Fruit fly (Drosophila melanogaster) whole organism, prepupa: ENCODE data around the gene ATPsynbetaL.

Source experiments
- Blimp-1 ChIP-seq: fragments of 200-800 bp; sonication (Bioruptor generic); optimal IDR thresholded peaks from 3 replicates; lab custom pipeline; 2017; ENCODE audit warnings: missing biosample characterization, missing genetic modification characterization, mild to moderate bottlenecking, moderate library complexity, missing genetic modification reagents
- CG10631 ChIP-seq: fragments of 200-800 bp; sonication (Bioruptor generic); optimal IDR thresholded peaks from 2 replicates; lab custom pipeline; 2016; ENCODE audit warnings: missing biosample characterization, missing genetic modification characterization
- CG11294 ChIP-seq: fragments of 200-800 bp; sonication (Bioruptor generic); IDR thresholded peaks from 2 replicates; pipeline ENCODE4 v1.3.6; 2022; ENCODE audit warnings: missing biosample characterization, missing genetic modification characterization
- CG11902 ChIP-seq: fragments of 200-800 bp; sonication (Bioruptor generic); optimal IDR thresholded peaks from 3 replicates; lab custom pipeline; 2016; ENCODE audit warnings: missing biosample characterization, missing genetic modification characterization
- CG15336 ChIP-seq: fragments of 200-800 bp; sonication (Bioruptor generic); IDR thresholded peaks from 2 replicates; pipeline ENCODE4 v1.3.6; 2022; ENCODE audit warnings: missing biosample characterization, missing genetic modification characterization
- CG1621 ChIP-seq: fragments of 200-800 bp; sonication (Bioruptor generic); optimal IDR thresholded peaks from 3 replicates; lab custom pipeline; 2018; ENCODE audit warnings: missing biosample characterization, mild to moderate bottlenecking, missing genetic modification characterization
- CG16779 ChIP-seq: fragments of 200-800 bp; sonication (Bioruptor generic); optimal IDR thresholded peaks from 3 replicates; lab custom pipeline; 2017; ENCODE audit warnings: missing biosample characterization, mild to moderate bottlenecking, missing genetic modification characterization
- CG3032 ChIP-seq: fragments of 200-800 bp; optimal IDR thresholded peaks from 2 replicates; lab custom pipeline; 2019; ENCODE audit warnings: missing biosample characterization, mild to moderate bottlenecking, missing genetic modification characterization, moderate library complexity
- CG34406 ChIP-seq: fragments of 200-800 bp; sonication (Bioruptor generic); optimal IDR thresholded peaks from 3 replicates; lab custom pipeline; 2016; ENCODE audit warnings: missing biosample characterization, missing genetic modification characterization
- CG3919 ChIP-seq: fragments of 200-800 bp; sonication (Bioruptor generic); optimal IDR thresholded peaks from 3 replicates; lab custom pipeline; 2016; ENCODE audit warnings: missing biosample characterization, missing genetic modification characterization
- CG6163 ChIP-seq: fragments of 200-800 bp; sonication (Bioruptor generic); IDR thresholded peaks from 3 replicates; pipeline ENCODE4 v1.3.6; 2022; ENCODE audit warnings: missing biosample characterization, missing genetic modification characterization
- CG6276 ChIP-seq: fragments of 200-800 bp; sonication (Bioruptor generic); optimal IDR thresholded peaks from 2 replicates; lab custom pipeline; 2017; ENCODE audit warnings: missing biosample characterization, mild to moderate bottlenecking, missing genetic modification characterization
- CG6854 ChIP-seq: fragments of 200-800 bp; sonication (Bioruptor generic); optimal IDR thresholded peaks from 2 replicates; lab custom pipeline; 2017; ENCODE audit warnings: missing biosample characterization, mild to moderate bottlenecking, missing genetic modification characterization
- CG8119 ChIP-seq: fragments of 200-800 bp; sonication (Bioruptor generic); IDR thresholded peaks from 3 replicates; pipeline ENCODE4 v1.3.6; 2022; ENCODE audit warnings: missing biosample characterization, missing genetic modification characterization
- CG8319 ChIP-seq: fragments of 200-800 bp; sonication (Bioruptor generic); optimal IDR thresholded peaks from 3 replicates; lab custom pipeline; 2016; ENCODE audit warnings: missing biosample characterization, missing genetic modification characterization
- CG9139 ChIP-seq: fragments of 200-800 bp; sonication (Bioruptor generic); optimal IDR thresholded peaks from 3 replicates; lab custom pipeline; 2017; ENCODE audit warnings: missing biosample characterization, mild to moderate bottlenecking, missing genetic modification characterization
- Eip78C ChIP-seq: fragments of 200-800 bp; sonication (Bioruptor generic); peaks from one replicate; lab custom pipeline; 2016; ENCODE audit warnings: missing biosample characterization, missing genetic modification characterization
- Eip93F ChIP-seq: fragments of 200-800 bp; sonication (Bioruptor generic); optimal IDR thresholded peaks from 2 replicates; lab custom pipeline; 2016; ENCODE audit warnings: missing biosample characterization, mild to moderate bottlenecking, missing genetic modification characterization
- Ets21C ChIP-seq: fragments of 200-800 bp; sonication (Bioruptor generic); optimal IDR thresholded peaks from 3 replicates; lab custom pipeline; 2016; ENCODE audit warnings: missing biosample characterization, missing genetic modification characterization
- Ets96B ChIP-seq: fragments of 200-800 bp; optimal IDR thresholded peaks from 2 replicates; lab custom pipeline; 2019; ENCODE audit warnings: missing biosample characterization, mild to moderate bottlenecking, missing genetic modification characterization, moderate library complexity
- Gug ChIP-seq: fragments of 200-800 bp; sonication (Bioruptor generic); IDR thresholded peaks from 2 replicates; pipeline ENCODE4 v1.3.6; 2022; ENCODE audit warnings: missing biosample characterization, missing genetic modification characterization
- Hr38 ChIP-seq: sonication (Bioruptor generic); optimal IDR thresholded peaks from 2 replicates; lab custom pipeline; 2016; ENCODE audit warnings: missing biosample characterization, missing genetic modification characterization
- Hr39 ChIP-seq: fragments of 200-800 bp; sonication (Bioruptor generic); optimal IDR thresholded peaks from 2 replicates; lab custom pipeline; 2016; ENCODE audit warnings: missing biosample characterization, missing genetic modification characterization
- Hr4 ChIP-seq: fragments of 200-800 bp; sonication (Bioruptor generic); optimal IDR thresholded peaks from 3 replicates; lab custom pipeline; 2016; ENCODE audit warnings: missing biosample characterization, missing genetic modification characterization
- Lpt ChIP-seq: fragments of 200-800 bp; sonication (Bioruptor generic); optimal IDR thresholded peaks from 3 replicates; lab custom pipeline; 2016; ENCODE audit warnings: missing biosample characterization, missing genetic modification characterization
- Met ChIP-seq: fragments of 200-800 bp; sonication (Bioruptor generic); optimal IDR thresholded peaks from 3 replicates; lab custom pipeline; 2016; ENCODE audit warnings: missing biosample characterization, missing genetic modification characterization
- OdsH ChIP-seq: fragments of 200-800 bp; sonication (Bioruptor generic); optimal IDR thresholded peaks from 3 replicates; lab custom pipeline; 2016; ENCODE audit warnings: missing biosample characterization, missing genetic modification characterization
- Smox ChIP-seq: fragments of 200-800 bp; sonication (Bioruptor generic); optimal IDR thresholded peaks from 3 replicates; lab custom pipeline; 2016; ENCODE audit warnings: missing biosample characterization, missing genetic modification characterization
- Sox102F ChIP-seq: fragments of 200-800 bp; sonication (Bioruptor generic); optimal IDR thresholded peaks from 2 replicates; lab custom pipeline; 2016; ENCODE audit warnings: missing biosample characterization, mild to moderate bottlenecking, missing genetic modification characterization
- Sox14 ChIP-seq: fragments of 200-800 bp; sonication (Bioruptor generic); optimal IDR thresholded peaks from 3 replicates; lab custom pipeline; 2016; ENCODE audit warnings: missing biosample characterization, missing genetic modification characterization
- acj6 ChIP-seq: fragments of 200-800 bp; sonication (Bioruptor generic); optimal IDR thresholded peaks from 3 replicates; lab custom pipeline; 2016; ENCODE audit warnings: missing biosample characterization, missing genetic modification characterization
- cyc ChIP-seq: fragments of 200-800 bp; sonication (Bioruptor generic); optimal IDR thresholded peaks from 3 replicates; lab custom pipeline; 2016; ENCODE audit warnings: missing biosample characterization, missing genetic modification characterization
- dac ChIP-seq: fragments of 200-800 bp; sonication (Bioruptor generic); optimal IDR thresholded peaks from 2 replicates; lab custom pipeline; 2017; ENCODE audit warnings: missing biosample characterization, mild to moderate bottlenecking, missing genetic modification characterization
- dsx ChIP-seq: fragments of 200-800 bp; optimal IDR thresholded peaks from 3 replicates; lab custom pipeline; 2019; ENCODE audit warnings: missing biosample characterization, mild to moderate bottlenecking, missing genetic modification characterization, moderate library complexity; ENCODE audit not compliant: poor library complexity, severe bottlenecking
- eg ChIP-seq: fragments of 200-800 bp; sonication (Bioruptor generic); IDR thresholded peaks from 3 replicates; pipeline ENCODE4 v1.3.6; 2022; ENCODE audit warnings: missing biosample characterization, missing genetic modification characterization
- fd59A ChIP-seq: fragments of 200-800 bp; sonication (Bioruptor generic); optimal IDR thresholded peaks from 2 replicates; lab custom pipeline; 2017; ENCODE audit warnings: missing biosample characterization, mild to moderate bottlenecking, missing genetic modification characterization, missing genetic modification reagents
- fd85E ChIP-seq: fragments of 200-800 bp; sonication (Bioruptor generic); optimal IDR thresholded peaks from 3 replicates; lab custom pipeline; 2016; ENCODE audit warnings: missing biosample characterization, missing genetic modification characterization
- fkh ChIP-seq: fragments of 200-800 bp; sonication (Bioruptor generic); optimal IDR thresholded peaks from 3 replicates; lab custom pipeline; 2017; ENCODE audit warnings: missing biosample characterization, mild to moderate bottlenecking, missing genetic modification characterization, moderate library complexity
- lz ChIP-seq: fragments of 200-800 bp; sonication (Bioruptor generic); optimal IDR thresholded peaks from 3 replicates; lab custom pipeline; 2016; ENCODE audit warnings: missing biosample characterization, missing genetic modification characterization
- net ChIP-seq: fragments of 200-800 bp; sonication (Bioruptor generic); optimal IDR thresholded peaks from 3 replicates; lab custom pipeline; 2016; ENCODE audit warnings: missing biosample characterization, missing genetic modification characterization
- pdm3 ChIP-seq: fragments of 200-800 bp; sonication (Bioruptor generic); optimal IDR thresholded peaks from 3 replicates; lab custom pipeline; 2016; ENCODE audit warnings: missing biosample characterization, missing genetic modification characterization
- ss ChIP-seq, 2 experiments: fragments of 200-800 bp; sonication (Bioruptor generic); optimal IDR thresholded peaks; 2 replicates in 1 of 2; 3 replicates in 1 of 2; lab custom pipeline; 2017 to 2018; ENCODE audit warnings: mild to moderate bottlenecking in 2 of 2, missing biosample characterization in 2 of 2, missing genetic modification characterization in 2 of 2, moderate library complexity in 1 of 2
- svp ChIP-seq: fragments of 200-800 bp; sonication (Bioruptor generic); peaks from one replicate; lab custom pipeline; 2016; ENCODE audit warnings: missing biosample characterization, missing genetic modification characterization
- topi ChIP-seq: fragments of 200-800 bp; sonication (Bioruptor generic); optimal IDR thresholded peaks from 3 replicates; lab custom pipeline; 2016; ENCODE audit warnings: missing biosample characterization, missing genetic modification characterization
- vri ChIP-seq: fragments of 200-800 bp; sonication (Bioruptor generic); optimal IDR thresholded peaks from 3 replicates; lab custom pipeline; 2016; ENCODE audit warnings: missing biosample characterization, mild to moderate bottlenecking, missing genetic modification characterization

The ATPsynbetaL gene

DNA sequence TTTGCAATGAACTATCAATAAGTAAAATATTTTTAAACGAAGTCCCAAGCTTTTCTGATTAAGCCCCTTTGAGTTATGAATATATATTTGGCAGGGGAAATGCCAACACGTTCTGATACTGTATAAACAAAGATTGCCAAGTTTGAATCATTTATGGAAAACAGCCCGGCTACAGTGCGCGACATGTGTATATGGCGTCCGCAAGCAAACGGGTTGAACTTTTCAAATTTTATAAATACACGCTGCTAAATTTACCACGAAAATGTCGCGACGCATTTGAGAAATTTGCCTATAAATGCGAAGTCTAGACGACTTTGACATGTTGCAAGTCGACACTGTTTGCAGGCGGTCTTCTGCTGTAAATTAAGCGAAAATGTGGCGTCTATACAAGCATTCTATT is 49.5 kb upstream of the ATPsynbetaL start (continued):
- TF ChIP-seq CG3032 (tag; lab: Kevin White, UChicago) (peak; percentile 67), OdsH (GFP tag; lab: Kevin White, UChicago) (peak; percentile 60), CG6163 (peak; percentile 81), Sox102F (GFP tag; lab: Kevin White, UChicago) (peak; percentile 81), fd85E (GFP tag; lab: Kevin White, UChicago) (no peak), Gug (peak; percentile 34; the same call in 1 of the 2 replicates), dsx (no peak), CG1621 (tag; lab: Kevin White, UChicago) (peak; percentile 74), CG8119 (peak; percentile 71), CG15336 (GFP tag; lab: Robert Waterston, UW) (peak; percentile 74), CG11902 (GFP tag; lab: Kevin White, UChicago) (peak; percentile 55), Hr38 (GFP tag; lab: Kevin White, UChicago) (no peak), dac (GFP tag; lab: Kevin White, UChicago) (no peak), acj6 (peak; percentile 69), CG10631 (GFP tag; lab: Kevin White, UChicago) (peak; percentile 55), Ets21C (GFP tag; lab: Kevin White, UChicago) (peak; percentile 67), CG3919 (peak; percentile 73)

- TF ChIP-seq CG10631 (GFP tag; lab: Kevin White, UChicago) (no peak), Hr39 (GFP tag; lab: Kevin White, UChicago) (no peak), fkh (GFP tag; lab: Kevin White, UChicago) (no peak), dac (GFP tag; lab: Kevin White, UChicago) (no peak), CG1621 (tag; lab: Kevin White, UChicago) (no peak), ss (GFP tag; optimal IDR thresholded peaks at IDR 0.05; lab: Kevin White, UChicago) (peak in 1 of 2 experiments; percentile 19), Hr38 (GFP tag; lab: Kevin White, UChicago) (no peak), CG11902 (GFP tag; lab: Kevin White, UChicago) (no peak), cyc (GFP tag; lab: Kevin White, UChicago) (no peak), Sox14 (GFP tag; lab: Kevin White, UChicago) (no peak), Smox (GFP tag; lab: Kevin White, UChicago) (no peak), CG15336 (GFP tag; lab: Robert Waterston, UW) (no peak), eg (GFP tag; lab: Robert Waterston, UW) (no peak), dsx (peak; percentile 95), OdsH (GFP tag; lab: Kevin White, UChicago) (peak; percentile 16), topi (no peak), Blimp-1 (GFP tag; lab: Kevin White, UChicago) (no peak), CG11294 (GFP tag; lab: Robert Waterston, UW) (no peak), lz (GFP tag; lab: Kevin White, UChicago) (no peak), Ets96B (tag; lab: Kevin White, UChicago) (peak; percentile 37), CG6276 (GFP tag; lab: Kevin White, UChicago) (no peak), svp (GFP tag; lab: Kevin White, UChicago) (peak; percentile 49), CG6854 (GFP tag; lab: Kevin White, UChicago) (no peak), vri (GFP tag; lab: Kevin White, UChicago) (peak; percentile 37), CG8319 (no peak), CG34406 (GFP tag; lab: Kevin White, UChicago) (no peak), pdm3 (GFP tag; lab: Kevin White, UChicago) (no peak), CG9139 (GFP tag; lab: Kevin White, UChicago) (no peak), CG3032 (tag; lab: Kevin White, UChicago) (peak; percentile 17), Gug (no peak), CG3919 (no peak), CG16779 (tag; lab: Kevin White, UChicago) (no peak), Met (GFP tag; lab: Kevin White, UChicago) (no peak), net (GFP tag; lab: Kevin White, UChicago) (no peak), fd85E (GFP tag; lab: Kevin White, UChicago) (no peak), CG6163 (0 out of 3 replicates have a peak, but pooled peaks have one; percentile 5), Hr4 (GFP tag; lab: Kevin White, UChicago) (no peak), Eip78C (GFP tag; lab: Kevin White, UChicago) (peak; percentile 18), Eip93F (GFP tag; lab: Kevin White, UChicago) (no peak), fd59A (GFP tag; lab: Kevin White, UChicago) (no peak), Lpt (no peak), acj6 (no peak)
Measured at dm6 chr3L:16048722-16049459, 48.7 kb upstream of the ATPsynbetaL start.
